Worm (Caenorhabditis elegans) whole organism, young adult: ENCODE data around the gene T04B8.5.

Source experiments
- Y56A3A.18 ChIP-seq: fragments of 200-800 bp; sonication (Bioruptor generic); IDR thresholded peaks from 2 replicates; pipeline ENCODE4 v1.3.6; 2022; ENCODE audit warnings: missing genetic modification reagents, missing genetic modification characterization, missing compliant biosample characterization
- egrh-3 ChIP-seq: fragments of 200-800 bp; sonication (Bioruptor generic); IDR thresholded peaks from 2 replicates; pipeline ENCODE4 v1.3.6; 2022; ENCODE audit warnings: missing genetic modification reagents, missing genetic modification characterization, missing compliant biosample characterization
- snpc-1.3 ChIP-seq: sonication (generic microtip); optimal IDR thresholded peaks from 2 replicates; lab custom pipeline; 2017; ENCODE audit warnings: missing genetic modification characterization, mild to moderate bottlenecking, missing compliant biosample characterization, antibody characterized with exemption, moderate library complexity, missing genotype, missing genetic modification reagents; ENCODE audit not compliant: insufficient read depth
- ztf-3 ChIP-seq: fragments of 200-800 bp; sonication (Bioruptor generic); optimal IDR thresholded peaks from 2 replicates; lab custom pipeline; 2018; ENCODE audit warnings: mild to moderate bottlenecking, missing genetic modification characterization, missing compliant biosample characterization

ce11 chrII:587533-587932, 36.8 kb downstream of the T04B8.5 start, which contains the start of gene fbxb-34:
- TF ChIP-seq ztf-3 (GFP tag; lab: Kevin White, UChicago) = no peak
- TF ChIP-seq egrh-3 = no peak
- TF ChIP-seq Y56A3A.18 = no peak
- TF ChIP-seq snpc-1.3 = no peak
